Fruit fly (Drosophila melanogaster) whole organism, adult: ENCODE measurements around the gene TAF1B.

Source experiments
- CG11617 ChIP-seq: fragments of 200-800 bp; sonication (Bioruptor generic); optimal IDR thresholded peaks from 2 replicates; lab custom pipeline; 2017; ENCODE audit warnings: mild to moderate bottlenecking, missing biosample characterization, missing genetic modification reagents, missing genetic modification characterization
- CG12768 ChIP-seq: fragments of 200-800 bp; sonication (Bioruptor generic); optimal IDR thresholded peaks from 2 replicates; lab custom pipeline; 2017; ENCODE audit warnings: missing biosample characterization, missing genetic modification characterization, mild to moderate bottlenecking, moderate library complexity, missing genetic modification reagents
- CG14711 ChIP-seq: fragments of 200-800 bp; sonication (Bioruptor generic); optimal IDR thresholded peaks from 2 replicates; lab custom pipeline; 2018; ENCODE audit warnings: missing biosample characterization, mild to moderate bottlenecking, missing genetic modification characterization, moderate library complexity
- CG1620 ChIP-seq: fragments of 200-800 bp; sonication (Bioruptor generic); optimal IDR thresholded peaks from 2 replicates; lab custom pipeline; 2016; ENCODE audit warnings: missing biosample characterization, missing genetic modification characterization
- CG33017 ChIP-seq: fragments of 200-800 bp; sonication (Bioruptor generic); optimal IDR thresholded peaks from 2 replicates; lab custom pipeline; 2018; ENCODE audit warnings: missing biosample characterization, mild to moderate bottlenecking, missing genetic modification characterization, moderate library complexity
- CG5204 ChIP-seq: fragments of 200-800 bp; sonication (Bioruptor generic); optimal IDR thresholded peaks from 2 replicates; lab custom pipeline; 2016; ENCODE audit warnings: missing biosample characterization, missing genetic modification characterization
- CG7045 ChIP-seq: fragments of 200-800 bp; sonication (Bioruptor generic); optimal IDR thresholded peaks from 2 replicates; lab custom pipeline; 2017; ENCODE audit warnings: missing biosample characterization, mild to moderate bottlenecking, missing genetic modification characterization
- CG7101 ChIP-seq: fragments of 200-800 bp; sonication (Bioruptor generic); optimal IDR thresholded peaks from 2 replicates; lab custom pipeline; 2018; ENCODE audit warnings: missing biosample characterization, mild to moderate bottlenecking, missing genetic modification characterization, moderate library complexity
- Clk ChIP-seq: fragments of 200-800 bp; sonication (Bioruptor generic); optimal IDR thresholded peaks from 2 replicates; lab custom pipeline; 2017; ENCODE audit warnings: missing biosample characterization, missing genetic modification characterization
- Crg-1 ChIP-seq: fragments of 200-800 bp; sonication (Bioruptor generic); optimal IDR thresholded peaks from 2 replicates; lab custom pipeline; 2016; ENCODE audit warnings: missing biosample characterization, missing genetic modification characterization
- Hr96 ChIP-seq: fragments of 200-800 bp; sonication (Bioruptor generic); optimal IDR thresholded peaks from 2 replicates; lab custom pipeline; 2016; ENCODE audit warnings: missing biosample characterization, missing genetic modification characterization
- Mnt ChIP-seq: fragments of 200-800 bp; sonication (Bioruptor generic); optimal IDR thresholded peaks from 2 replicates; lab custom pipeline; 2016; ENCODE audit warnings: missing biosample characterization, mild to moderate bottlenecking, missing genetic modification characterization
- bab1 ChIP-seq: fragments of 200-800 bp; sonication (Bioruptor generic); optimal IDR thresholded peaks from 3 replicates; lab custom pipeline; 2019; ENCODE audit warnings: missing biosample characterization, mild to moderate bottlenecking, missing genetic modification characterization, moderate library complexity
- cic ChIP-seq: fragments of 200-800 bp; sonication (Bioruptor generic); optimal IDR thresholded peaks from 2 replicates; lab custom pipeline; 2017; ENCODE audit warnings: missing biosample characterization, mild to moderate bottlenecking, missing genetic modification characterization, moderate library complexity
- cnc ChIP-seq, 2 experiments: fragments of >200 bp; optimal IDR thresholded peaks; 2 replicates each; lab custom pipeline; 2017
- kay ChIP-seq: fragments of 200-800 bp; sonication (Bioruptor generic); peaks from one replicate; lab custom pipeline; 2016; ENCODE audit warnings: missing biosample characterization, missing genetic modification characterization, borderline replicate concordance
- ovo ChIP-seq: fragments of 200-800 bp; sonication (Bioruptor generic); optimal IDR thresholded peaks from 2 replicates; lab custom pipeline; 2016; ENCODE audit warnings: missing biosample characterization, missing genetic modification characterization
- pad ChIP-seq: fragments of 200-800 bp; sonication (Bioruptor generic); optimal IDR thresholded peaks from 3 replicates; lab custom pipeline; 2017; ENCODE audit warnings: missing biosample characterization, missing genetic modification characterization, mild to moderate bottlenecking, moderate library complexity, missing genetic modification reagents
- tj ChIP-seq: fragments of 200-800 bp; sonication (Bioruptor generic); optimal IDR thresholded peaks from 3 replicates; lab custom pipeline; 2017; ENCODE audit warnings: missing biosample characterization, mild to moderate bottlenecking, missing genetic modification characterization, moderate library complexity
- toe ChIP-seq: fragments of 200-800 bp; sonication (Bioruptor generic); optimal IDR thresholded peaks from 2 replicates; lab custom pipeline; 2016; ENCODE audit warnings: missing biosample characterization, missing genetic modification characterization

Gene TAF1B

DNA sequence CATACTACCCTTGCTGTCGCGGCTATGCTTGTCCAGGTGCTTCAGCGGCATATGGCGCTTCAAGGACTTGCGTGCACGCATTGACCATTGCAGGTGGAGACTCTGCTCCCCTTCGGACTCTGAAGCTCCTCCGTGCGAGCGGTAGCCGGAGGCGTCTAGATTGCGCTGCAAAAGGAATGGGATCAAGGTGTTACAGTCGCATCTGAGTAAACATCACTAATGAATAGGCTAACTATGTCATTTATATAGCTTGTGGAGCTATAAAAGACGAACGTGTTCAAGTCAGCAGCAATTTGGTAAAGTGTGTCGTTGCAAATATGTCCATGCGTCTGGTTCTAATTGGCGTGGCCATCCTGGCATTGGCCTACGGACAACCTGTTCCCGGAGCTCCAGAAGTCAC, 1.2 kb downstream of the TAF1B start, which contains the start of gene CG42759:
TSS of gene CG42759 (plus strand) at position 301 of the 400 bp plus-strand sequence.
- TF ChIP-seq Hr96 (GFP tag; lab: Kevin White, UChicago), result no peak
- TF ChIP-seq tj (GFP tag; lab: Kevin White, UChicago), result no peak
- no peak for TF ChIP-seq CG7101 (tag; lab: Kevin White, UChicago)
- TF ChIP-seq CG12768 (GFP tag; lab: Kevin White, UChicago), result no peak
- no peak for TF ChIP-seq toe (GFP tag; lab: Kevin White, UChicago)
- no peak for TF ChIP-seq CG1620 (GFP tag; lab: Kevin White, UChicago)
- TF ChIP-seq CG7045 (GFP tag; lab: Kevin White, UChicago), result no peak
- no peak for TF ChIP-seq pad (GFP tag; lab: Kevin White, UChicago)
- no peak for TF ChIP-seq CG11617 (GFP tag; lab: Kevin White, UChicago)
- TF ChIP-seq Crg-1 (GFP tag; lab: Kevin White, UChicago), result no peak
- TF ChIP-seq Mnt (GFP tag; lab: Kevin White, UChicago), result no peak
- TF ChIP-seq Clk, result no peak
- TF ChIP-seq cic (GFP tag; lab: Kevin White, UChicago), result no peak
- no peak for TF ChIP-seq CG5204
- no peak for TF ChIP-seq CG33017 (tag; lab: Kevin White, UChicago)
- no peak for TF ChIP-seq cnc (optimal IDR thresholded peaks at IDR 0.05; lab: Kevin White, UChicago)

DNA sequence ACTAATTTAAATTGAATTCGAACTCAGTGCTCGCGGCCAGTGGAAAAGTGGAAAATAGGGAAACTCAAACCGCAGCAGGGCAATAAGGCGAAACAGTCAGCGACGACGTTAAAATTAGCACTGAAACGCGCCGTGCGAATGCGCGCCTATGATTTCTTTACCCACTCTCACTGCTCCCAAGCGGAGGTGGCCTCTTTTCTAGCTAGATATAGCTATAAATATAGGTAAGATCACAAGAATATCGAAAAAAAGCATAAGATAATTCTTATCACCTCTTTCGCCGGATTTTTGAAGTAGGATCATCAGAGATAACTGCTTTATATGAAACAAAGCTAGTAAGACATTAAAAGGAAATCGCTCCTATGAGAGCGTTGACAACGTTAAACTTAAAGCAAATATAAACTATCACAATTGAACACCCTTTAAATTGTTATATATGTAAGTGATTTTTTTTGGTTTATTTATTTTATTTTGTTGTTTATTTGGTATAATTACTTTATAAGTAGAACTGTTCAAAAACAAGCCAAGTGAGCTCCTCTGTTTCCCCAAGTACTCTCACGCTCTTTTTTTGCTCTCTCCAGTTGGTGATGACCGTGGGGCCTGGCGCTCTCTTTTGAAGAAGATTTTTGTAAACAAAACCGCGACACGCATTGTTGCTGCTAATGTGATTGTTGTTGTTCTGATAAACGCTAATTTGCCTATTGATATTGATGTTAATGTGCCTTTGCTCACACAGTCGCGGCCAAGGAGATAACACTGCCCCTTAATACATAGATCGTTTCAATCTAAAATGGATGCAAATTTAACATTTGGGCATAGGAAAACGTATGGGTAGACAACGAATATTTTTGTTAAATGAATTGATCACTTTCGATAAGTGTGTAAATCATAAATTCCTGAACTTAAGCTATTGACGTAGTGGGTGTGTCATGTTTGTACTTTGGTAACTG, 4.1 kb downstream of the TAF1B start, which contains the start of gene tws:
TSS of gene tws (minus strand) at position 124 of the 950 bp plus-strand sequence.
- TF ChIP-seq Clk (peak; percentile 31), cic (GFP tag; lab: Kevin White, UChicago) (no peak), tj (GFP tag; lab: Kevin White, UChicago) (peak; percentile 36), bab1 (GFP tag; lab: Kevin White, UChicago) (peak; percentile 52), Mnt (GFP tag; lab: Kevin White, UChicago) (peak; percentile 32), CG7101 (tag; lab: Kevin White, UChicago) (peak; percentile 56), ovo (GFP tag; lab: Kevin White, UChicago) (no peak), cnc (optimal IDR thresholded peaks at IDR 0.05; lab: Kevin White, UChicago) (no peak), CG12768 (GFP tag; lab: Kevin White, UChicago) (peak; percentile 73), CG33017 (tag; lab: Kevin White, UChicago) (peak; percentile 22), CG14711 (tag; lab: Kevin White, UChicago) (peak; percentile 21), Hr96 (GFP tag; lab: Kevin White, UChicago) (no peak), kay (peak; percentile 76), CG7045 (GFP tag; lab: Kevin White, UChicago) (no peak), CG5204 (peak; percentile 65), Crg-1 (GFP tag; lab: Kevin White, UChicago) (peak; percentile 48), CG1620 (GFP tag; lab: Kevin White, UChicago) (peak; percentile 14), pad (GFP tag; lab: Kevin White, UChicago) (peak; percentile 38), CG11617 (GFP tag; lab: Kevin White, UChicago) (peak; percentile 76), toe (GFP tag; lab: Kevin White, UChicago) (peak; percentile 50)

DNA sequence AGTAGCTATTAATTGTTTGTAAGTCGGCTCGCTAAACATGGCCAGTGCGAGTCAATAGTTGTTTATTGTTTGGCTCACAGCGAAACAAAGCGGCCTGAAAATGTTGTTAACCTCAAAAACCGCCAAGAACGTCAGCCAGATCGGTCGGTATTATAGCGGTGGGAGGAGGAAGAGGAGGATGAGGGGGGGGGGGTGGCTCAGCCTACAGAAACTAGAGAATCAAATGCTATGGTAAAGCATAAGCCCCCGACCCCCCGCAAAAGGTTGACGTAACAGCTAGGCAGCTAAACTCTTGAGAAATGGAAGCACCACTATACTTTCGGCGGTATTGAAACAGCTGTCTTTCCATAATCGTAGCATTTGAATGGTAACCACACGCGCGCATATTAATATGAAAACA, 5.1 kb downstream of the TAF1B start:
- TF ChIP-seq CG33017 (tag; lab: Kevin White, UChicago) (no peak), kay (no peak), cic (GFP tag; lab: Kevin White, UChicago) (no peak)

DNA sequence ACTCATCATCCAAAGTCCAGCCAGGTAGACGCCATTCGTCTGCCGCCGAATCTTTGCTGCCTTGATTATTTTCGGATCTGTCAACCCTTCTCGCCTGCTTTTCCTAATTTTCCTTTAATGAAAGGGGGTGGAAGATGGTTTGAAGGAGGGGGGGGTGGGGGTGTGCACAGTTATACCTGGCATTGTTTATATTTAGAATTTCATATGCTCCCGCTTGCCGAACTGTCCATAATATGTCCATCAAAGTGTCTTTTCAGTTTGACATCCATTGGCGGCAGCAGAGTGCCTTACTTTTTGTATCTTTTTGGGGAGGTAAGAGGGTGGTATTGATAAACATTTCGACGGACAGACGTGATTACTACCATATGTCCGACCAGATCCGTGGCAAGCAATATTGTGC, 6.2 kb downstream of the TAF1B start:
- no peak for TF ChIP-seq CG7101 (tag; lab: Kevin White, UChicago)
- no peak for TF ChIP-seq pad (GFP tag; lab: Kevin White, UChicago)
- TF ChIP-seq tj (GFP tag; lab: Kevin White, UChicago), result no peak

DNA sequence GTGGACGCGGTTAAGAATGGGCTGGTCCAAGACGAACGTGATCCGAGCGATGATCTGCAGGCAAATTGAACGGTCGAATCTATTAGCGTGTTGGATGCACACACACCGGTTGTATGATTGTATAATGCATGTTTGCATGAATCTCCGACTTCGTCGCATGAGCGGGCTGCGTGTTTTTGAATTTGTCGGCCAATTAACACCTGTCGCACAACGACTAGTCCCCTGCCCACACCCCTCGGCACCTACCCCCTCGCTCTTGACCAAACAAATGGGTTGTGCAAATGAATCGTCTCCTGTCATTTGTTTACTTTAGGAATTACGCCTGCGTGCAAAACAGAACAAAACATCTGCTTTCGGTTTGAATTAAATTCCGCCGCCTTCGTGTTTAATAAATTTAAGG, 9.0 kb downstream of the TAF1B start:
- no peak for TF ChIP-seq CG7045 (GFP tag; lab: Kevin White, UChicago)
- no peak for TF ChIP-seq kay

DNA sequence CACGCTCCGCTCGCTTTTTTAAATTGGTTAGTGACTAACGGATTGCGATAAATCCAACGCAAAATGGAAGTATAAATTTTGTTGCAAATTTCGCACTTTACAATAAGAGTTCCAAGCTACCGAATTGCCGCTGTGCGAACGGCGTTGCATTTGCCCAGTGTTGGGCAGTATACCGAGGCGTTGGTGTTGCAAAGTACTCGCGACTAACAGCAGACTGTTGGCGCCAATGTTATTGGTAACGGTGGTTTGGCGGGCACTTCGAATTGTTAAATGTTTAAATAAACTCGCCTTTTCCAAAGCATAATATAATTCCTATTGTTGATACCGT, 9.7 kb downstream of the TAF1B start:
- TF ChIP-seq CG12768 (GFP tag; lab: Kevin White, UChicago), result peak; percentile 86
- peak; percentile 8 for TF ChIP-seq CG11617 (GFP tag; lab: Kevin White, UChicago)
- TF ChIP-seq CG1620 (GFP tag; lab: Kevin White, UChicago), result peak; percentile 94
- TF ChIP-seq Crg-1 (GFP tag; lab: Kevin White, UChicago), result peak; percentile 95
- TF ChIP-seq Clk, result peak; percentile 68
- TF ChIP-seq CG33017 (tag; lab: Kevin White, UChicago), result peak; percentile 25
- TF ChIP-seq CG7101 (tag; lab: Kevin White, UChicago), result peak; percentile 85
- no peak for TF ChIP-seq Hr96 (GFP tag; lab: Kevin White, UChicago)
- peak; percentile 90 for TF ChIP-seq tj (GFP tag; lab: Kevin White, UChicago)
- no peak for TF ChIP-seq cnc (optimal IDR thresholded peaks at IDR 0.05; lab: Kevin White, UChicago)
- TF ChIP-seq CG5204, result peak; percentile 67
- TF ChIP-seq ovo (GFP tag; lab: Kevin White, UChicago), result peak; percentile 98
- peak; percentile 74 for TF ChIP-seq cic (GFP tag; lab: Kevin White, UChicago)
- peak; percentile 76 for TF ChIP-seq pad (GFP tag; lab: Kevin White, UChicago)
- peak; percentile 32 for TF ChIP-seq bab1 (GFP tag; lab: Kevin White, UChicago)
- peak; percentile 50 for TF ChIP-seq CG7045 (GFP tag; lab: Kevin White, UChicago)
- TF ChIP-seq kay, result no peak
- TF ChIP-seq CG14711 (tag; lab: Kevin White, UChicago), result peak; percentile 59
- no peak for TF ChIP-seq toe (GFP tag; lab: Kevin White, UChicago)
- TF ChIP-seq Mnt (GFP tag; lab: Kevin White, UChicago), result peak; percentile 85
